Fruit fly (Drosophila melanogaster) whole organism, embryonic: Measurements from ENCODE around the gene CG13671.
A peak's percentile ranks its signal among the peaks of the same experiment; 100 is the strongest.

Source experiments
- Atf6 ChIP-seq: fragments of 200-800 bp; sonication (Bioruptor generic); IDR thresholded peaks from 2 replicates; pipeline ENCODE4 v1.3.6; 2022; ENCODE audit warnings: missing biosample characterization, missing genetic modification characterization
- BtbVII ChIP-seq: fragments of 200-800 bp; sonication (Bioruptor generic); optimal IDR thresholded peaks from 3 replicates; lab custom pipeline; 2017; ENCODE audit warnings: missing biosample characterization, mild to moderate bottlenecking, missing genetic modification characterization
- CG10462 ChIP-seq: fragments of 200-800 bp; sonication (Bioruptor generic); optimal IDR thresholded peaks from 2 replicates; lab custom pipeline; 2016; ENCODE audit warnings: missing biosample characterization, missing genetic modification characterization
- CG11456 ChIP-seq: fragments of 200-800 bp; sonication (Bioruptor generic); IDR thresholded peaks from 3 replicates; pipeline ENCODE4 v1.3.6; 2022; ENCODE audit warnings: missing biosample characterization, missing genetic modification characterization
- CG13624 ChIP-seq: fragments of 200-800 bp; sonication (Bioruptor generic); optimal IDR thresholded peaks from 2 replicates; lab custom pipeline; 2016; ENCODE audit warnings: missing biosample characterization, missing genetic modification characterization
- CG14014 ChIP-seq: fragments of 200-800 bp; sonication (Bioruptor generic); IDR thresholded peaks from 2 replicates; pipeline ENCODE4 v1.3.6; 2022; ENCODE audit warnings: missing biosample characterization, missing genetic modification characterization
- CG14965 ChIP-seq: fragments of 200-800 bp; sonication (Bioruptor generic); optimal IDR thresholded peaks from 2 replicates; lab custom pipeline; 2016; ENCODE audit warnings: missing biosample characterization, missing genetic modification characterization, borderline replicate concordance
- CG15073 ChIP-seq: fragments of 200-800 bp; sonication (Bioruptor generic); optimal IDR thresholded peaks from 2 replicates; lab custom pipeline; 2016; ENCODE audit warnings: missing biosample characterization, missing genetic modification characterization
- CG15479 ChIP-seq: fragments of 200-800 bp; sonication (Bioruptor generic); optimal IDR thresholded peaks from 3 replicates; lab custom pipeline; 2019; ENCODE audit warnings: missing biosample characterization, mild to moderate bottlenecking, missing genetic modification characterization, moderate library complexity
- CG15514 ChIP-seq: fragments of 200-800 bp; sonication (Bioruptor generic); optimal IDR thresholded peaks from 3 replicates; lab custom pipeline; 2017; ENCODE audit warnings: missing biosample characterization, missing genetic modification characterization, mild to moderate bottlenecking, moderate library complexity, missing genetic modification reagents
- CG15601 ChIP-seq: fragments of 200-800 bp; sonication (Bioruptor generic); optimal IDR thresholded peaks from 3 replicates; lab custom pipeline; 2019; ENCODE audit warnings: missing biosample characterization, mild to moderate bottlenecking, missing genetic modification characterization, moderate library complexity
- CG1792 ChIP-seq: fragments of 200-800 bp; sonication (Bioruptor generic); optimal IDR thresholded peaks from 2 replicates; lab custom pipeline; 2016; ENCODE audit warnings: missing biosample characterization, missing genetic modification characterization
- CG2199 ChIP-seq: fragments of 200-800 bp; sonication (Bioruptor generic); IDR thresholded peaks from 3 replicates; pipeline ENCODE4 v1.3.6; 2022; ENCODE audit warnings: missing biosample characterization, missing genetic modification characterization
- CG2875 ChIP-seq: fragments of 200-800 bp; sonication (Bioruptor generic); optimal IDR thresholded peaks from 2 replicates; lab custom pipeline; 2017; ENCODE audit warnings: missing biosample characterization, mild to moderate bottlenecking, missing genetic modification characterization, missing genetic modification reagents
- CG31441 ChIP-seq: fragments of 200-800 bp; sonication (Bioruptor generic); IDR thresholded peaks from 2 replicates; pipeline ENCODE4 v1.3.6; 2022; ENCODE audit warnings: missing biosample characterization, missing genetic modification characterization
- CG34224 ChIP-seq: fragments of 200-800 bp; sonication (Bioruptor generic); IDR thresholded peaks from 3 replicates; pipeline ENCODE4 v1.3.6; 2022; ENCODE audit warnings: missing biosample characterization, missing genetic modification characterization; ENCODE audit not compliant: partially characterized antibody
- CG4282 ChIP-seq: fragments of 200-800 bp; sonication (Bioruptor generic); optimal IDR thresholded peaks from 2 replicates; lab custom pipeline; 2016; ENCODE audit warnings: missing biosample characterization, missing genetic modification characterization
- CG5953 ChIP-seq: fragments of 200-800 bp; sonication (Bioruptor generic); IDR thresholded peaks from 2 replicates; pipeline ENCODE4 v1.3.6; 2022; ENCODE audit warnings: missing biosample characterization, missing genetic modification characterization
- CG6689 ChIP-seq: fragments of 200-800 bp; sonication (Bioruptor generic); IDR thresholded peaks from 2 replicates; pipeline ENCODE4 v1.3.6; 2022; ENCODE audit warnings: missing biosample characterization, missing genetic modification characterization
- CG8944 ChIP-seq: fragments of 200-800 bp; sonication (Bioruptor generic); optimal IDR thresholded peaks from 3 replicates; lab custom pipeline; 2016; ENCODE audit warnings: missing biosample characterization, missing genetic modification characterization
- CG9609 ChIP-seq: fragments of 200-800 bp; sonication (Bioruptor generic); optimal IDR thresholded peaks from 3 replicates; lab custom pipeline; 2016; ENCODE audit warnings: missing biosample characterization, missing genetic modification characterization
- CG9817 ChIP-seq: fragments of 200-800 bp; sonication (Bioruptor generic); optimal IDR thresholded peaks from 2 replicates; lab custom pipeline; 2018; ENCODE audit warnings: missing biosample characterization, mild to moderate bottlenecking, missing genetic modification characterization, moderate library complexity
- CTCF ChIP-seq: fragments of 200-800 bp; sonication (Bioruptor generic); optimal IDR thresholded peaks from 2 replicates; lab custom pipeline; 2017; ENCODE audit warnings: missing biosample characterization, mild to moderate bottlenecking, missing genetic modification characterization, moderate library complexity
- HLHmδ ChIP-seq: fragments of 200-800 bp; sonication (Bioruptor generic); optimal IDR thresholded peaks from 2 replicates; lab custom pipeline; 2018; ENCODE audit warnings: missing biosample characterization, mild to moderate bottlenecking, missing genetic modification characterization, moderate library complexity
- MTF-1 ChIP-seq: fragments of 200-800 bp; sonication (Bioruptor generic); optimal IDR thresholded peaks from 2 replicates; lab custom pipeline; 2018; ENCODE audit warnings: missing biosample characterization, mild to moderate bottlenecking, missing genetic modification characterization, borderline replicate concordance
- Med ChIP-seq: fragments of 200-800 bp; sonication (Bioruptor generic); peaks from one replicate; lab custom pipeline; 2016; ENCODE audit warnings: missing biosample characterization, missing genetic modification characterization, mild to moderate bottlenecking, inconsistent platforms, moderate library complexity
- Pdp1 ChIP-seq, 2 experiments: fragments of 200-800 bp; sonication (Bioruptor generic); optimal IDR thresholded peaks; 3 replicates each; lab custom pipeline; 2016; ENCODE audit warnings: missing biosample characterization in 2 of 2, missing genetic modification characterization in 2 of 2, mild to moderate bottlenecking in 1 of 2, moderate library complexity in 1 of 2
- Rfx ChIP-seq: fragments of 200-800 bp; sonication (Bioruptor generic); IDR thresholded peaks from 2 replicates; pipeline ENCODE4 v1.3.6; 2022; ENCODE audit warnings: missing biosample characterization, missing genetic modification characterization
- Stat92E ChIP-seq, 3 experiments: fragments of >200 bp in 2 of 3; fragments of 200-800 bp in 1 of 3; sonication (Bioruptor generic) in 1 of 3; optimal IDR thresholded peaks; 2 replicates each; lab custom pipeline; 2017 to 2019; ENCODE audit warnings: missing biosample characterization in 3 of 3, missing genetic modification characterization in 3 of 3, mild to moderate bottlenecking in 1 of 3, moderate library complexity in 1 of 3
- Tbp ChIP-seq: fragments of >200 bp; optimal IDR thresholded peaks from 2 replicates; lab custom pipeline; 2018; ENCODE audit warnings: missing biosample characterization, missing genetic modification characterization
- Vsx1 ChIP-seq: fragments of 200-800 bp; sonication (Bioruptor generic); optimal IDR thresholded peaks from 2 replicates; lab custom pipeline; 2017; ENCODE audit warnings: missing biosample characterization, mild to moderate bottlenecking, missing genetic modification characterization, missing genetic modification reagents
- ac ChIP-seq: fragments of 200-800 bp; sonication (Bioruptor generic); optimal IDR thresholded peaks from 3 replicates; lab custom pipeline; 2017; ENCODE audit warnings: missing biosample characterization, mild to moderate bottlenecking, missing genetic modification characterization
- al ChIP-seq: fragments of 200-800 bp; sonication (Bioruptor generic); IDR thresholded peaks from 2 replicates; pipeline ENCODE4 v1.3.6; 2022; ENCODE audit warnings: missing biosample characterization, missing genetic modification characterization
- bsh ChIP-seq, 2 experiments: fragments of 200-800 bp; sonication (Bioruptor generic); optimal IDR thresholded peaks; 2 replicates each; lab custom pipeline; 2017 to 2018; ENCODE audit warnings: mild to moderate bottlenecking in 2 of 2, missing biosample characterization in 2 of 2, missing genetic modification characterization in 2 of 2, moderate library complexity in 1 of 2
- fru ChIP-seq: fragments of >200 bp; optimal IDR thresholded peaks from 2 replicates; lab custom pipeline; 2017
- gsb ChIP-seq: fragments of 200-800 bp; sonication (Bioruptor generic); IDR thresholded peaks from 2 replicates; pipeline ENCODE4 v1.3.6; 2022; ENCODE audit warnings: missing biosample characterization, missing genetic modification characterization
- gsb-n ChIP-seq: fragments of 200-800 bp; sonication (Bioruptor generic); optimal IDR thresholded peaks from 3 replicates; lab custom pipeline; 2018; ENCODE audit warnings: missing biosample characterization, mild to moderate bottlenecking, missing genetic modification characterization
- h ChIP-seq: fragments of >200 bp; optimal IDR thresholded peaks from 2 replicates; lab custom pipeline; 2017
- ham ChIP-seq: fragments of 200-800 bp; sonication (Bioruptor generic); IDR thresholded peaks from 2 replicates; pipeline ENCODE4 v1.3.6; 2022; ENCODE audit warnings: missing biosample characterization, missing genetic modification characterization
- hkb ChIP-seq, 2 experiments: fragments of 200-800 bp in 1 of 2; fragments of >200 bp in 1 of 2; sonication (Bioruptor generic) in 1 of 2; IDR thresholded peaks in 1 of 2; optimal IDR thresholded peaks in 1 of 2; 2 replicates each; pipeline versions ENCODE4 v1.3.6 to Lab custom; 2017 to 2022; ENCODE audit warnings: missing biosample characterization in 1 of 2, missing genetic modification characterization in 1 of 2
- knrl ChIP-seq: fragments of 200-800 bp; sonication (Bioruptor generic); IDR thresholded peaks from 3 replicates; pipeline ENCODE4 v1.3.6; 2022; ENCODE audit warnings: missing biosample characterization, missing genetic modification characterization; ENCODE audit not compliant: partially characterized antibody
- mld ChIP-seq: fragments of 200-800 bp; sonication (Bioruptor generic); IDR thresholded peaks from 3 replicates; pipeline ENCODE4 v1.3.6; 2022; ENCODE audit warnings: missing biosample characterization, missing genetic modification characterization; ENCODE audit not compliant: partially characterized antibody
- p53 ChIP-seq: fragments of 200-800 bp; sonication (Bioruptor generic); optimal IDR thresholded peaks from 2 replicates; lab custom pipeline; 2016; ENCODE audit warnings: missing biosample characterization, missing genetic modification characterization
- pb ChIP-seq: fragments of 200-800 bp; sonication (Bioruptor generic); optimal IDR thresholded peaks from 3 replicates; lab custom pipeline; 2016; ENCODE audit warnings: missing biosample characterization, missing genetic modification characterization
- scrt ChIP-seq: fragments of 200-800 bp; sonication (Bioruptor generic); optimal IDR thresholded peaks from 2 replicates; lab custom pipeline; 2018; ENCODE audit warnings: missing biosample characterization, mild to moderate bottlenecking, missing genetic modification characterization, moderate library complexity
- seq ChIP-seq: fragments of 200-800 bp; sonication (Bioruptor generic); IDR thresholded peaks from 2 replicates; pipeline ENCODE4 v1.3.6; 2022; ENCODE audit warnings: missing biosample characterization, missing genetic modification characterization
- unpg ChIP-seq: fragments of 200-800 bp; sonication (Bioruptor generic); optimal IDR thresholded peaks from 3 replicates; lab custom pipeline; 2018; ENCODE audit warnings: missing biosample characterization, mild to moderate bottlenecking, missing genetic modification characterization, moderate library complexity
- wdn ChIP-seq: fragments of 200-800 bp; sonication (Bioruptor generic); IDR thresholded peaks from 2 replicates; pipeline ENCODE4 v1.3.6; 2022; ENCODE audit warnings: missing biosample characterization, missing genetic modification characterization

CG13671 gene

DNA sequence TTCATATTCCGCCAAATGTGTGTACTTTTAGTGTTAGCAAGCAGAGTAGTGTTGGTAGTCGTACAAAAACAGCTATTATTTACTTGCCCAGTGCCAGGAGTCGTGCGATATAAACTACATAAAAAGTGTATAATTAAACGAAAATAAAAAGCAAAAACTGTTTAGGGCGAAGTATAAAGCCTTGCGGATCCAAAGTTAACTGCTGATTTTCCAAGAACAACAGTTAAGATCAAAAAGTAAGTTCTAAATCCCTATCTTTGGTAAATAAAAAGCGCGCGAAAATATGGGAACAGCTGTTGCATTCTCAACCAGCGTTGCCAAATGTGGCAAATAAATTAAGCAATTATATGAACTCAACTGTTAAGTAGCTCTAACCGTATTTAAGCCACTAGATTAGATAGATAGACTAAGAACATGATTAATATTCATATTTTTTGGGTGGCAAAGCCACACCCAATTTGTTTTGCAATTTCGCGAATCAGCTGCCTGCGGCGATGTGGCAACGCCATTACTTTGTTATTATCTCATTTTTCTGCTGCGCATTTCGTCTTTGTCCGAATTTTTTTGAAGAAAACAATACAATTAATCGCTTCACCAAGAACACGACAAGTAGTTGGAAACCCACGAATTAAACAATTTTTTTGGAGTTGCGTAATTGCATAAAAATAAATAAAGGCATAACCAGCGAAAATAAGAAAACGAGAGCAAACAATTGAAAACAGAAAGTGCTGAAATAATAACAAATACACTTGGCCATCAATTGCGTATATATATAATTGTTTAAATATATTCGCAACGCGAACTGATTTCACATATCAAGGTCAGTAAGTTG, 40.6 kb downstream of the CG13671 start, which contains the start of the genes Prim1 and CG7083 (continued):
- TF ChIP-seq pb (GFP tag; lab: Kevin White, UChicago), result peak; percentile 21
- TF ChIP-seq CG2199 (GFP tag; lab: Robert Waterston, UW), result no peak
- TF ChIP-seq CG10462 (GFP tag; lab: Kevin White, UChicago), result peak; percentile 48
- TF ChIP-seq CG13624 (GFP tag; lab: Kevin White, UChicago), result peak; percentile 97
- peak; percentile 62 for TF ChIP-seq CG9609 (GFP tag; lab: Kevin White, UChicago)
- no peak for TF ChIP-seq p53 (GFP tag; lab: Kevin White, UChicago)
- no peak for TF ChIP-seq MTF-1
- no peak for TF ChIP-seq CG14014
- TF ChIP-seq wdn, result peak; percentile 37; the same call in 1 of the 2 replicates
- TF ChIP-seq seq (GFP tag; lab: Robert Waterston, UW), result 0 out of 2 replicates have a peak, but pooled peaks have one; percentile 27
- no peak for TF ChIP-seq HLHmδ
- peak; percentile 29 for TF ChIP-seq gsb-n (tag; lab: Kevin White, UChicago)
- TF ChIP-seq al (GFP tag; lab: Robert Waterston, UW), result 0 out of 2 replicates have a peak, but pooled peaks have one; percentile 35
- TF ChIP-seq CG4282 (GFP tag; lab: Kevin White, UChicago), result no peak
- no peak for TF ChIP-seq gsb (GFP tag; lab: Robert Waterston, UW)
- TF ChIP-seq CG9817 (tag; lab: Kevin White, UChicago), result peak; percentile 43
- peak; percentile 34 for TF ChIP-seq CG15601 (tag; lab: Kevin White, UChicago)
- TF ChIP-seq CG15073 (GFP tag; lab: Kevin White, UChicago), result no peak
- TF ChIP-seq CG2875, result no peak
- no peak for TF ChIP-seq CG5953 (GFP tag; lab: Robert Waterston, UW)
- no peak for TF ChIP-seq ham
- TF ChIP-seq CG15514, result peak; percentile 67
- peak in 1 of 2 experiments; percentile 54 for TF ChIP-seq bsh (GFP tag; optimal IDR thresholded peaks at IDR 0.05; lab: Kevin White, UChicago)
- TF ChIP-seq hkb (optimal IDR thresholded peaks at IDR 0.05; lab: Kevin White, UChicago), result peak; percentile 17
- TF ChIP-seq hkb (GFP tag; IDR thresholded peaks at IDR 0.05; lab: Robert Waterston, UW), result 0 out of 2 replicates have a peak, but pooled peaks have one; percentile 21
- peak; percentile 94 for TF ChIP-seq Med (GFP tag; lab: Kevin White, UChicago)
- TF ChIP-seq CG11456 (GFP tag; lab: Robert Waterston, UW), result 0 out of 3 replicates have a peak, but pooled peaks have one; percentile 8
- TF ChIP-seq ac (GFP tag; lab: Kevin White, UChicago), result peak; percentile 0
- TF ChIP-seq CTCF, result peak; percentile 40
- peak; percentile 51 for TF ChIP-seq Rfx (GFP tag; lab: Robert Waterston, UW)
- TF ChIP-seq CG34224 (GFP tag; lab: Robert Waterston, UW), result no peak
- peak; percentile 63 for TF ChIP-seq unpg (GFP tag; lab: Kevin White, UChicago)
- TF ChIP-seq CG6689, result peak; percentile 37; the same call in 1 of the 2 replicates
- peak; percentile 1 for TF ChIP-seq CG1792 (GFP tag; lab: Kevin White, UChicago)
- TF ChIP-seq Atf6 (GFP tag; lab: Robert Waterston, UW), result peak; percentile 34; the same call in 1 of the 2 replicates
- no peak for TF ChIP-seq fru (lab: Kevin White, UChicago)
- TF ChIP-seq CG14965 (GFP tag; lab: Kevin White, UChicago), result no peak
- TF ChIP-seq CG15479 (GFP tag; lab: Kevin White, UChicago), result peak; percentile 33
- peak; percentile 57 to 90 for TF ChIP-seq Pdp1 (GFP tag; optimal IDR thresholded peaks at IDR 0.05; lab: Kevin White, UChicago)
- no peak; the same call in 1 of the 2 replicates for TF ChIP-seq CG31441 (GFP tag; lab: Robert Waterston, UW)
- TF ChIP-seq BtbVII (GFP tag; lab: Kevin White, UChicago), result peak; percentile 44
- TF ChIP-seq scrt, result peak; percentile 75
- peak; percentile 33 for TF ChIP-seq CG8944
- no peak for TF ChIP-seq h (lab: Kevin White, UChicago)
- TF ChIP-seq mld, result 0 out of 3 replicates have a peak, but pooled peaks have one; percentile 31
- TF ChIP-seq Tbp (GFP tag; lab: Kevin White, UChicago), result no peak
- no peak for TF ChIP-seq knrl (GFP tag; lab: Robert Waterston, UW)
- TF ChIP-seq Vsx1 (GFP tag; lab: Kevin White, UChicago), result peak; percentile 30
- TF ChIP-seq Stat92E (GFP tag; optimal IDR thresholded peaks at IDR 0.05; lab: Kevin White, UChicago), result no peak
